Fruit fly (Drosophila melanogaster): ENCODE results near the gene Atg16.

DNA sequence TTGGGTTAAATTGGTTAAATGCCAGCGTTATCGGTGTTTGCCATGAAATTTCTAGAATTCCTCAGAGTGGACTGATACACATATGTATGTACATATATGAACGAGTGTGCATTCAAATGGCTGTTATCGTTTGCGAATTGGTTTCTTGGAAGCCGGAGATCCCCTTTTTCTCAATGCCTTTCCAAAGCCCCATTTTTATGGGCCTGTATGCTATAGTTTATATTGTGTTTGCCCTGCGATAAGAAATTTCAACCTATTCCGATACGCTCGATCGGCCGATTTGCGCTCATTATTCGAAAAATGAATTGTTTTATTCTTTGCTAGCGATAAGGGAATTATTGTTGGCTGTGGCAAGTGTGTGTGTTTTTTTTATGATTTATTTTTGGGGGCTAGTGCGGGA lies 51.7 kb downstream of the Atg16 start:
- TF ChIP-seq Snoo (tag; optimal IDR thresholded peaks at IDR 0.05) (no peak), CG4496 (GFP tag; IDR thresholded peaks at IDR 0.05) (no peak), CG34367 (tag; optimal IDR thresholded peaks at IDR 0.05) (no peak), gl (tag; optimal IDR thresholded peaks at IDR 0.05) (no peak)

Measured in whole organism, pupa.